Worm (Caenorhabditis elegans) whole organism, L1 larva: ENCODE results near the gene srbc-65.
"Not testable (repeated sequence)": the region's sequence is repeated elsewhere in the genome, so short reads cannot be mapped to it uniquely, and the experiment has no call there.

Experiments used
- C34B4.2 ChIP-seq: sonication (generic microtip); optimal IDR thresholded peaks from 2 replicates; lab custom pipeline; 2017; ENCODE audit warnings: mild to moderate bottlenecking, missing genetic modification characterization, missing compliant biosample characterization
- F16B12.6 ChIP-seq: fragments of 150-350 bp; optimal IDR thresholded peaks from 2 replicates; lab custom pipeline; 2014; ENCODE audit warnings: missing biosample characterization, missing genetic modification characterization
- aha-1 ChIP-seq: fragments of 150-350 bp; optimal IDR thresholded peaks from 2 replicates; lab custom pipeline; 2014; ENCODE audit warnings: missing biosample characterization, missing genetic modification characterization
- alr-1 ChIP-seq: fragments of 200-800 bp; sonication (Bioruptor generic); optimal IDR thresholded peaks from 2 replicates; lab custom pipeline; 2018; ENCODE audit warnings: borderline replicate concordance, mild to moderate bottlenecking, missing genetic modification characterization, missing compliant biosample characterization
- blmp-1 ChIP-seq: fragments of 150-350 bp; optimal IDR thresholded peaks from 2 replicates; lab custom pipeline; 2014; ENCODE audit warnings: missing biosample characterization, missing genetic modification characterization
- ceh-82 ChIP-seq, 3 experiments: fragments of 150-350 bp in 1 of 3; sonication (generic microtip) in 2 of 3; optimal IDR thresholded peaks; 2 replicates each; lab custom pipeline; 2014 to 2017; ENCODE audit warnings: missing biosample characterization in 3 of 3, missing genetic modification characterization in 3 of 3
- ceh-88 ChIP-seq: fragments of 200-800 bp; sonication (Bioruptor generic); IDR thresholded peaks from 2 replicates; pipeline ENCODE4 v1.3.6; 2022; ENCODE audit warnings: missing genetic modification characterization, missing compliant biosample characterization
- ceh-90 ChIP-seq: sonication (generic microtip); optimal IDR thresholded peaks from 2 replicates; lab custom pipeline; 2016; ENCODE audit warnings: missing genetic modification characterization, missing compliant biosample characterization
- ces-1 ChIP-seq: fragments of 150-350 bp; optimal IDR thresholded peaks from 2 replicates; lab custom pipeline; 2014; ENCODE audit warnings: missing biosample characterization, missing genetic modification reagents, missing genetic modification characterization
- dpl-1 ChIP-seq, 3 experiments: fragments of 150-350 bp in 2 of 3; sonication (generic microtip) in 1 of 3; optimal IDR thresholded peaks; 2 replicates each; lab custom pipeline; 2014 to 2017; ENCODE audit warnings: missing biosample characterization in 3 of 3, missing genetic modification characterization in 3 of 3, missing genetic modification reagents in 3 of 3
- efl-1 ChIP-seq, 4 experiments: fragments of 150-350 bp; optimal IDR thresholded peaks in 3 of 4; peaks in 1 of 4; 1 replicate in 1 of 4; 2 replicates in 3 of 4; lab custom pipeline; 2014; ENCODE audit warnings: missing biosample characterization in 2 of 4, missing genetic modification characterization in 2 of 4, missing genetic modification reagents in 2 of 4
- egl-13 ChIP-seq: sonication (generic microtip); optimal IDR thresholded peaks from 2 replicates; lab custom pipeline; 2016; ENCODE audit warnings: missing genotype, missing genetic modification reagents, missing genetic modification characterization, missing compliant biosample characterization
- ets-5 ChIP-seq: fragments of 200-800 bp; sonication (Bioruptor generic); IDR thresholded peaks from 2 replicates; pipeline ENCODE4 v1.3.6; 2022; ENCODE audit warnings: missing genetic modification characterization, missing compliant biosample characterization
- fkh-4 ChIP-seq: sonication (generic microtip); optimal IDR thresholded peaks from 2 replicates; lab custom pipeline; 2016; ENCODE audit warnings: missing compliant biosample characterization, missing genetic modification characterization, borderline replicate concordance
- fos-1 ChIP-seq: fragments of 150-350 bp; optimal IDR thresholded peaks from 2 replicates; lab custom pipeline; 2014; ENCODE audit warnings: missing biosample characterization, missing genetic modification characterization
- grh-1 ChIP-seq: fragments of 200-800 bp; sonication (Bioruptor generic); IDR thresholded peaks from 2 replicates; pipeline ENCODE4 v1.3.6; 2022; ENCODE audit warnings: missing genetic modification reagents, missing genetic modification characterization, missing compliant biosample characterization
- hlh-17 ChIP-seq: fragments of 200-800 bp; sonication (Bioruptor generic); optimal IDR thresholded peaks from 2 replicates; lab custom pipeline; 2018; ENCODE audit warnings: missing genetic modification characterization, mild to moderate bottlenecking, missing compliant biosample characterization, moderate library complexity, borderline replicate concordance
- irx-1 ChIP-seq: sonication (generic microtip); optimal IDR thresholded peaks from 2 replicates; lab custom pipeline; 2016; ENCODE audit warnings: missing genetic modification characterization, missing compliant biosample characterization
- jun-1 ChIP-seq: fragments of 150-350 bp; optimal IDR thresholded peaks from 2 replicates; lab custom pipeline; 2014; ENCODE audit warnings: missing biosample characterization, missing genetic modification reagents, missing genetic modification characterization
- lin-13 ChIP-seq: fragments of 150-350 bp; optimal IDR thresholded peaks from 2 replicates; lab custom pipeline; 2014; ENCODE audit warnings: missing biosample characterization, missing genetic modification reagents, missing genetic modification characterization
- lin-14 ChIP-seq: fragments of 200-800 bp; sonication (Bioruptor generic); optimal IDR thresholded peaks from 2 replicates; lab custom pipeline; 2018; ENCODE audit warnings: mild to moderate bottlenecking, missing genetic modification characterization, moderate library complexity, missing compliant biosample characterization
- lin-15B ChIP-seq: fragments of 150-350 bp; sonication (generic microtip); optimal IDR thresholded peaks from 3 replicates; lab custom pipeline; 2014; ENCODE audit warnings: missing biosample characterization, missing genetic modification characterization
- lin-35 ChIP-seq, 2 experiments: fragments of 150-350 bp; optimal IDR thresholded peaks; 2 replicates each; lab custom pipeline; 2014; ENCODE audit warnings: missing biosample characterization in 2 of 2, missing genetic modification characterization in 2 of 2, missing genetic modification reagents in 2 of 2
- lsy-2 ChIP-seq, 2 experiments: fragments of 150-350 bp; optimal IDR thresholded peaks; 2 replicates each; lab custom pipeline; 2014; ENCODE audit warnings: missing biosample characterization in 2 of 2, missing genetic modification characterization in 2 of 2
- mef-2 ChIP-seq: fragments of 150-350 bp; optimal IDR thresholded peaks from 2 replicates; lab custom pipeline; 2014; ENCODE audit warnings: missing biosample characterization, missing genetic modification characterization
- mep-1 ChIP-seq: fragments of 150-350 bp; optimal IDR thresholded peaks from 2 replicates; lab custom pipeline; 2014; ENCODE audit warnings: missing biosample characterization, missing genetic modification characterization
- nhr-12 ChIP-seq: sonication (generic microtip); optimal IDR thresholded peaks from 2 replicates; lab custom pipeline; 2017; ENCODE audit warnings: missing biosample characterization, missing genetic modification characterization
- nhr-28 ChIP-seq: fragments of 150-350 bp; optimal IDR thresholded peaks from 2 replicates; lab custom pipeline; 2014; ENCODE audit warnings: missing biosample characterization, missing genetic modification characterization
- nhr-84 ChIP-seq: sonication (generic microtip); optimal IDR thresholded peaks from 2 replicates; lab custom pipeline; 2017; ENCODE audit warnings: missing biosample characterization, missing genetic modification characterization
- nhr-85 ChIP-seq: sonication (generic microtip); peaks from one replicate; lab custom pipeline; 2016; ENCODE audit warnings: missing genetic modification characterization, inconsistent platforms, missing compliant biosample characterization
- nhr-90 ChIP-seq: sonication (generic microtip); optimal IDR thresholded peaks from 2 replicates; lab custom pipeline; 2016; ENCODE audit warnings: mild to moderate bottlenecking, missing genetic modification characterization, missing compliant biosample characterization; ENCODE audit not compliant: poor library complexity
- pag-3 ChIP-seq: sonication (generic microtip); optimal IDR thresholded peaks from 2 replicates; lab custom pipeline; 2017; ENCODE audit warnings: missing genetic modification characterization, mild to moderate bottlenecking, missing compliant biosample characterization, antibody characterized with exemption, borderline replicate concordance; ENCODE audit not compliant: insufficient read depth
- pqm-1 ChIP-seq: sonication (generic microtip); optimal IDR thresholded peaks from 3 replicates; lab custom pipeline; 2017; ENCODE audit warnings: missing biosample characterization, missing genetic modification characterization
- skn-1 ChIP-seq: fragments of 150-350 bp; optimal IDR thresholded peaks from 2 replicates; lab custom pipeline; 2014; ENCODE audit warnings: missing biosample characterization, missing genetic modification characterization
- snpc-4 ChIP-seq: fragments of 150-350 bp; optimal IDR thresholded peaks from 2 replicates; lab custom pipeline; 2014; ENCODE audit warnings: missing biosample characterization, missing genetic modification characterization
- sox-4 ChIP-seq: sonication (generic microtip); optimal IDR thresholded peaks from 2 replicates; lab custom pipeline; 2016; ENCODE audit warnings: missing genetic modification characterization, missing compliant biosample characterization
- swsn-7 ChIP-seq: sonication (generic microtip); optimal IDR thresholded peaks from 2 replicates; lab custom pipeline; 2016; ENCODE audit warnings: missing genetic modification characterization, missing compliant biosample characterization
- tbx-2 ChIP-seq: sonication (generic microtip); optimal IDR thresholded peaks from 2 replicates; lab custom pipeline; 2016; ENCODE audit warnings: missing genetic modification characterization, missing compliant biosample characterization
- tlp-1 ChIP-seq: fragments of 150-350 bp; optimal IDR thresholded peaks from 2 replicates; lab custom pipeline; 2014; ENCODE audit warnings: missing biosample characterization, missing genetic modification characterization
- unc-130 ChIP-seq: fragments of 150-350 bp; optimal IDR thresholded peaks from 2 replicates; lab custom pipeline; 2017; ENCODE audit warnings: missing biosample characterization, missing genetic modification characterization, inconsistent platforms
- unc-98 ChIP-seq: fragments of 200-800 bp; sonication (Bioruptor generic); IDR thresholded peaks from 2 replicates; pipeline ENCODE4 v1.3.6; 2022; ENCODE audit warnings: missing genetic modification characterization, missing compliant biosample characterization
- zag-1 ChIP-seq: fragments of 150-350 bp; optimal IDR thresholded peaks from 2 replicates; lab custom pipeline; 2014; ENCODE audit warnings: missing biosample characterization, missing genetic modification characterization

srbc-65 gene

ce11 chrV:16515140-16515539 lies 35.6 kb upstream of the srbc-65 start, which contains the start of gene F36D3.5:
F36D3.5 (minus strand) TSS chrV:16515240.
- not testable (repeated sequence) for TF ChIP-seq unc-130 (tag; lab: Kevin White, UChicago); lin-15B; pag-3 (tag; lab: Kevin White, UChicago)

ce11 chrV:16517619-16518018 lies 33.2 kb upstream of the srbc-65 start, which contains the start of gene F36D3.4:
F36D3.4 (minus strand) TSS chrV:16517719.
- TF ChIP-seq irx-1 (tag; lab: Kevin White, UChicago) (no peak), C34B4.2 (tag; lab: Kevin White, UChicago) (no peak), nhr-28 (tag; lab: Kevin White, UChicago) (no peak), tbx-2 (no peak), snpc-4 (no peak), nhr-12 (tag; lab: Kevin White, UChicago) (no peak), fos-1 (tag; lab: Kevin White, UChicago) (no peak), fkh-4 (tag; lab: Kevin White, UChicago) (no peak), grh-1 (no peak)

- no peak for TF ChIP-seq tbx-2
- TF ChIP-seq hlh-17 (GFP tag; lab: Kevin White, UChicago): no peak
- no peak for TF ChIP-seq ceh-82 (tag; optimal IDR thresholded peaks at IDR 0.05; lab: Kevin White, UChicago)
- no peak for TF ChIP-seq nhr-28 (tag; lab: Kevin White, UChicago)
- TF ChIP-seq nhr-85 (tag; lab: Kevin White, UChicago): no peak
- TF ChIP-seq nhr-84 (tag; lab: Kevin White, UChicago): no peak
- TF ChIP-seq fos-1 (tag; lab: Kevin White, UChicago): no peak
- TF ChIP-seq blmp-1: no peak
- TF ChIP-seq irx-1 (tag; lab: Kevin White, UChicago): no peak
- no peak for TF ChIP-seq ces-1 (GFP tag; lab: Kevin White, UChicago)
- no peak for TF ChIP-seq swsn-7 (tag; lab: Kevin White, UChicago)
- TF ChIP-seq nhr-12 (tag; lab: Kevin White, UChicago): no peak
- TF ChIP-seq tlp-1 (tag; lab: Kevin White, UChicago): no peak
- TF ChIP-seq aha-1 (tag; lab: Kevin White, UChicago): no peak
- TF ChIP-seq F16B12.6 (tag; lab: Kevin White, UChicago): no peak
- no peak for TF ChIP-seq jun-1 (tag; lab: Kevin White, UChicago)
- no peak for TF ChIP-seq ceh-90 (tag; lab: Kevin White, UChicago)
- TF ChIP-seq lin-14: no peak
- TF ChIP-seq skn-1 (tag; lab: Kevin White, UChicago): no peak
- TF ChIP-seq, all 84 proteins: peak for 0
Observed at ce11 chrV:16522242-16522641, 28.5 kb upstream of the srbc-65 start, which contains the start of gene srw-34. srw-34 (minus strand) TSS chrV:16522342.

ce11 chrV:16526858-16527257 lies 23.9 kb upstream of the srbc-65 start, which contains the start of gene F36D3.8:
F36D3.8 (plus strand) TSS chrV:16527158.
- TF ChIP-seq efl-1 (optimal IDR thresholded peaks at IDR 0.05; lab: Kevin White, UChicago): no peak
- peak in 1 of 2 experiments; percentile 85 for TF ChIP-seq efl-1 (GFP tag; optimal IDR thresholded peaks at IDR 0.05 in 1 of 2; lab: Kevin White, UChicago)
- TF ChIP-seq nhr-85 (tag; lab: Kevin White, UChicago): no peak

ce11 chrV:16527796-16528195 lies 23.0 kb upstream of the srbc-65 start, which contains the start of gene F36D3.16:
F36D3.16 (plus strand) TSS chrV:16528096.
- TF ChIP-seq fkh-4 (tag; lab: Kevin White, UChicago) (no peak), lin-13 (no peak), ceh-88 (no peak), sox-4 (no peak), alr-1 (tag; lab: Kevin White, UChicago) (no peak), pqm-1 (tag; lab: Kevin White, UChicago) (no peak), ceh-82 (tag; optimal IDR thresholded peaks at IDR 0.05; lab: Kevin White, UChicago) (no peak), mef-2 (no peak), egl-13 (no peak), grh-1 (no peak), ets-5 (GFP tag; lab: Robert Waterston, UW) (no peak), mep-1 (no peak), nhr-90 (no peak), unc-98 (no peak), dpl-1 (GFP tag; optimal IDR thresholded peaks at IDR 0.05; lab: Kevin White, UChicago) (no peak), tbx-2 (no peak), lin-35 (GFP tag; optimal IDR thresholded peaks at IDR 0.05; lab: Kevin White, UChicago) (no peak), lsy-2 (tag; optimal IDR thresholded peaks at IDR 0.05; lab: Kevin White, UChicago) (no peak), zag-1 (tag; lab: Kevin White, UChicago) (no peak), lin-14 (no peak)
